Fruit fly (Drosophila melanogaster) whole organism: ENCODE data around the gene Septin4.

Source experiments
- Dll ChIP-seq: fragments of >200 bp; optimal IDR thresholded peaks from 2 replicates; lab custom pipeline; 2017
- EcR ChIP-seq, 2 experiments: fragments of >200 bp; optimal IDR thresholded peaks; 2 replicates each; lab custom pipeline; 2017; ENCODE audit warnings: missing biosample characterization in 2 of 2, missing genetic modification characterization in 2 of 2, missing genetic modification reagents in 2 of 2
- usp ChIP-seq: fragments of >200 bp; optimal IDR thresholded peaks from 2 replicates; lab custom pipeline; 2017; ENCODE audit warnings: missing biosample characterization, missing genetic modification characterization, mixed read lengths

DNA sequence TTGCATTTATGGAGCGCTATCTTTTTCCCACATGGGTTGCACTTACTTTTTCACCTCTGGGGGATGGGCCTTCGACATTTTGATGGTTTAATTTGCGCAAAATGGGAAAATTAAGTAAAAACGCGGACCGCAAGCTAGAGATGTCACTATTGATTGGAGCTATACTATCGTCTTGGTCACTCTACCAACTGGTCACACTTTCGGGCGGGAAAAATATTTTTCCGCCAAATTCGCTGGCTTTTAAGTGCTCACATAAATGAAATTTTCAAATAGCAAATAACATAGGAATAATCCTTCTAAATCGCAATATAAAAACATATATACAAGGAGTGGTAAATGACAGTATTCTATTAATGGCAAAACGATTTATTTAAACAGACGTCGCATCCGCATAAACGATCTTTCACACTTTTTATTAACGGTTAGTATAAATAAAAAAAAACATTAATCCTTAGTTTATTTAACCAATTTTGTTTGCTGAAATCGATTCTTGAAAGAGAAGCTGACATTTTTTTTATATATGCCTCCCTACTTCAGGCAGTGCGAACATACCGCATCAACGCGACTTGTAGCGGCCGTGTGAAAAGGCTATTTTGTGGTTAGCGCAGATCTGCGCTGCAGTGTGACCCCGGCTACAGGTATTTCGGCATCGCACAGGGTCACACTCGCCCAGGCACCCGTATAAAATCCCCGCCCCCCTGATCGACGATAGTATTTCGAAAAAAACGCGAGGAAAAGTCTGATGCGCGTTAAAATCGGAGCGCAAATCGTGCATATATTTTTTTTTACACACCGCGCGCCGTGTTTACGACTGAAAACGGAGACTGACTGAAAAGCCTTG, 54.5 kb downstream of the Septin4 start, which contains the start of the genes SNRPG and mthl1:
- TF ChIP-seq EcR (GFP tag; optimal IDR thresholded peaks at IDR 0.05; lab: Kevin White, UChicago) (no peak), Dll (lab: Kevin White, UChicago) (no peak), usp (no peak)
